Fruit fly (Drosophila melanogaster): Measurements from ENCODE around the gene CG31635.

Gene CG31635

DNA sequence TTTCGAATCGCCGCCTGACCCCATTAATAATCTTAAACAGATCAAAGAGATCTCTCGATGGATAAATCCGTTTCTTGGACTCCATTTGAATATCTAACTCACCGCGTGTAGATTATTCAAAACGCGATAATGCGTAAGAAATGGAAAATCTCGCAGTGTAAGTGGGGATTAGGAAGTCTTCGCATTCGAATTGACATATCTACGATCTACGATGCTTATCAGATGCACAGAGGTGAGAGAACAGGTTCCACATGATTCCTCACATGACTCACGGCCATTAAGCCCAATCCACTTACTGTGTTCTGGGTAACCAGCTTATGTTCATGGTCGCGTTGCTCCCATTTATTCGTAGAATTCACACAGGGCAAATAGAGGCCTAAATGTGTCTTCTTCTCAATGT, 47.3 kb upstream of the CG31635 start:
- TF ChIP-seq ey (GFP tag; optimal IDR thresholded peaks at IDR 0.05) (no peak), brk (GFP tag; optimal IDR thresholded peaks at IDR 0.05) (no peak), sage (GFP tag; optimal IDR thresholded peaks at IDR 0.05) (no peak)

- peak; percentile 45 for TF ChIP-seq OdsH (GFP tag; optimal IDR thresholded peaks at IDR 0.05)
- TF ChIP-seq fru (GFP tag; optimal IDR thresholded peaks at IDR 0.05), result peak; percentile 49
- TF ChIP-seq HLH106 (tag; optimal IDR thresholded peaks at IDR 0.05), result peak; percentile 52
- TF ChIP-seq lola (GFP tag; optimal IDR thresholded peaks at IDR 0.05), result no peak
- TF ChIP-seq woc (GFP tag; optimal IDR thresholded peaks at IDR 0.05), result peak; percentile 35
- TF ChIP-seq sage (GFP tag; optimal IDR thresholded peaks at IDR 0.05), result no peak
- peak; percentile 23 for TF ChIP-seq ey (GFP tag; optimal IDR thresholded peaks at IDR 0.05)
- TF ChIP-seq CG32264 (GFP tag; optimal IDR thresholded peaks at IDR 0.05), result no peak
- TF ChIP-seq br (GFP tag; optimal IDR thresholded peaks at IDR 0.05), result peak; percentile 37
- TF ChIP-seq psq (GFP tag; optimal IDR thresholded peaks at IDR 0.05), result peak; percentile 40
- no peak for TF ChIP-seq dl (GFP tag; optimal IDR thresholded peaks at IDR 0.05; ENCODE audit: insufficient read depth in 1 of 2, partially characterized antibody in 2 of 2)
- no peak for TF ChIP-seq Hr83 (GFP tag; optimal IDR thresholded peaks at IDR 0.05; ENCODE audit: poor library complexity, severe bottlenecking)
- no peak for TF ChIP-seq tai (GFP tag; optimal IDR thresholded peaks at IDR 0.05)
- peak; percentile 24 for TF ChIP-seq rgr (GFP tag; optimal IDR thresholded peaks at IDR 0.05)
- TF ChIP-seq foxo (GFP tag; optimal IDR thresholded peaks at IDR 0.05), result peak in 1 of 2 experiments; percentile 56
- TF ChIP-seq h (GFP tag; optimal IDR thresholded peaks at IDR 0.05), result peak; percentile 65
- peak; percentile 18 for TF ChIP-seq CG9705 (GFP tag; optimal IDR thresholded peaks at IDR 0.05)
- no peak for TF ChIP-seq CrebA (GFP tag; optimal IDR thresholded peaks at IDR 0.05; ENCODE audit: borderline replicate concordance)
- peak; percentile 65 for TF ChIP-seq Sp1 (GFP tag; optimal IDR thresholded peaks at IDR 0.05)
Observed at dm6 chr2L:6693794-6694254, 44.9 kb upstream of the CG31635 start.

DNA sequence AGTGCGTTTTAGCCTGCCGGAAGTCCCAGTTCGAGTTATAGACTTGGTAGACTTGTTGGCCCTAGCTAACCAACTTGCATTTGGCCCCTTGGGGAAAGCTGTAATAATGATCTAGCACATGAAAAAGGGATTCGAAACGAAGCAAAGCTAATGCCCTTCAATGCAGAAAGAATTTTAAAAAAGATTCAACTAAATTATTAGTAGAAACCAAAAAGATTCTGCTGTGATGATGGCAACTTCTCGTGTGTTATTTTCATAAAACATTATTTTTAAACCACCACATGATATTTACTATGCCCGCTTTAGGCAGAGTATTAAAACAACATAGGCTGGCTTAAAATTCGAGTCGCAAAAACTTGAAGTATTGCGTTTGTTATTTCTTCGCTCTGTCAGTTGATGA, 43.1 kb upstream of the CG31635 start:
- TF ChIP-seq tai (GFP tag; optimal IDR thresholded peaks at IDR 0.05), result no peak
- TF ChIP-seq h (GFP tag; optimal IDR thresholded peaks at IDR 0.05), result peak; percentile 2
- no peak for TF ChIP-seq fru (GFP tag; optimal IDR thresholded peaks at IDR 0.05)

DNA sequence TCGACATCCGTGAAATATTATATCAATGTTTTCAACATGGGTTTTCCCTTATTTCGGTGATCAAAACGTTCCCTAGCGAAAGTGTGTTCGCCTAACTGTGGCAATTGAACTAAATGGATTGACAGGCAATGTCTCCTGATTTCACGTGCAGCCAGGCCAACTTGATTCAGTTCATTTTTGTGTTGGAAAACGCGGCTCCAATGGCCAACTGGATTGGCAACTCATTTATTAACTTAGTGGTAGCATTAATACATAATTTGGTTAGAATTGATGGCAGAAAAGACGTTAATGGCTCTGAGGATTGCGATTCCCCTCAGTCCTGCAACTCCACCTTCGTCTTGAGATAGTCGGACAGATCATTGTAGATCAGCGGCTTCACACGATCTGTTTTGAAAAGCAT, 37.7 kb upstream of the CG31635 start, which contains the start of gene CG11327:
Gene CG11327 (minus strand): TSS at position 101 of the 400 bp plus-strand sequence.
- TF ChIP-seq dsf (GFP tag; optimal IDR thresholded peaks at IDR 0.05; ENCODE audit: borderline replicate concordance), result no peak
- no peak for TF ChIP-seq psq (GFP tag; optimal IDR thresholded peaks at IDR 0.05)
- no peak for TF ChIP-seq dl (GFP tag; optimal IDR thresholded peaks at IDR 0.05; ENCODE audit: insufficient read depth in 1 of 2, partially characterized antibody in 2 of 2)
- TF ChIP-seq Abd-B (GFP tag; optimal IDR thresholded peaks at IDR 0.05), result no peak
- no peak for TF ChIP-seq rgr (GFP tag; optimal IDR thresholded peaks at IDR 0.05)
- TF ChIP-seq Rel (GFP tag; optimal IDR thresholded peaks at IDR 0.05), result no peak
- no peak for TF ChIP-seq Rel (tag; optimal IDR thresholded peaks at IDR 0.05)
- TF ChIP-seq Dif (GFP tag; optimal IDR thresholded peaks at IDR 0.05; ENCODE audit: partially characterized antibody), result no peak
- TF ChIP-seq Jra (GFP tag; optimal IDR thresholded peaks at IDR 0.05), result no peak

DNA sequence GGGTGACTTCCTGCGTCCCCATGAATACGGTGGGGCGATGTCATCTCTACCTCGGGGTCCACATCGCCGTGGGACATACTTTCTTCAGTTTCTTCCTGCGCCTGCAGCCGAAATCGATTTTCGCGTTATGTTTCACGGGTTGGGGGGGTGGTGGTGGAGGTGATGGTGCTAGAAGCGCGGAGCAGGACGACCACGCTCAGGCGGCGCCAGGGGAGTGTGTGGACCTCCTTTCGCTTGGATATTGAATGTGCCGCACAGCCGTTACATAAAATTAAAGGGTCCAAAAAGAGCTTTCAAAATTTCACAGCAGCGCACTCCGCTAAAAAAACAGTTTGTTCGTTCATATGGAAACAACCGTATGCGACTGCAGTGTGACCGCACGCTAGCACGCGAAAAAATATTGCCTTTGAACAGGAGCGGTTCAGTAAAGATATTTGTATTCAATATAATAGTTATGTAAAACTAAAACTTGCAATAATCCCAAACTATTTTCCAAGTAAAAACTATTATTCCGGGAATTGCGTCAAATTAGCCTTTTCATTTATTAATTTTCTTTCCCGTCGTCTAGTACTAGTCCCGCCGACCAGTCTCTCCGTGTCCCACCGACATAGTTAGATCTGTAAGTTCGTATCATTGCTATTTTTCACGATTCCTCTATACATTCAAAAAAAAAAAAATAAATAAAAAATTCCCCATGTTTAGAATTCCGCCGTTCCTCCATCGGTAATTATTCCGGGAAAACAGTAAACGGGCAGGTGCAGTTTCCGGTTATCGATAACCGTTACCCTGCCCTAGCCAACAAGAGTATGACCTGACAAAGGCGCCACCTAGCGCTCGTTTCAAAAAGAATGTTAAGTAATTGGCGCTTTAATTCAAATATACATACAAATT, 35.3 kb upstream of the CG31635 start, which contains the start of gene Nhe3:
Gene Nhe3 (minus strand): TSS at position 373 of the 891 bp plus-strand sequence.
- TF ChIP-seq foxo (GFP tag; optimal IDR thresholded peaks at IDR 0.05), result peak in 1 of 2 experiments; percentile 84
- peak; percentile 37 for TF ChIP-seq dsf (GFP tag; optimal IDR thresholded peaks at IDR 0.05; ENCODE audit: borderline replicate concordance)
- no peak for TF ChIP-seq tai (GFP tag; optimal IDR thresholded peaks at IDR 0.05)
- peak; percentile 82 for TF ChIP-seq OdsH (GFP tag; optimal IDR thresholded peaks at IDR 0.05)
- no peak for TF ChIP-seq CG32264 (GFP tag; optimal IDR thresholded peaks at IDR 0.05)
- TF ChIP-seq h (GFP tag; optimal IDR thresholded peaks at IDR 0.05), result peak; percentile 85
- TF ChIP-seq usp (GFP tag; optimal IDR thresholded peaks at IDR 0.05), result no peak
- TF ChIP-seq Jra (GFP tag; optimal IDR thresholded peaks at IDR 0.05), result peak; percentile 68
- no peak for TF ChIP-seq Abd-B (GFP tag; optimal IDR thresholded peaks at IDR 0.05)
- TF ChIP-seq Vsx2 (GFP tag; optimal IDR thresholded peaks at IDR 0.05; ENCODE audit: partially characterized antibody), result peak; percentile 32
- peak; percentile 86 for TF ChIP-seq sv (GFP tag; optimal IDR thresholded peaks at IDR 0.05)
- TF ChIP-seq Mio (GFP tag; optimal IDR thresholded peaks at IDR 0.05), result no peak
- peak; percentile 2 for TF ChIP-seq dmrt93B (GFP tag; optimal IDR thresholded peaks at IDR 0.05)
- TF ChIP-seq HLH106 (tag; optimal IDR thresholded peaks at IDR 0.05), result peak; percentile 77
- TF ChIP-seq sage (GFP tag; optimal IDR thresholded peaks at IDR 0.05), result peak; percentile 24
- no peak for TF ChIP-seq Dif (GFP tag; optimal IDR thresholded peaks at IDR 0.05; ENCODE audit: partially characterized antibody)
- TF ChIP-seq Hnf4 (GFP tag; optimal IDR thresholded peaks at IDR 0.05), result peak; percentile 75
- peak; percentile 42 for TF ChIP-seq fru (GFP tag; optimal IDR thresholded peaks at IDR 0.05)
- TF ChIP-seq rgr (GFP tag; optimal IDR thresholded peaks at IDR 0.05), result peak; percentile 78
- no peak for TF ChIP-seq Hr78 (GFP tag; optimal IDR thresholded peaks at IDR 0.05)
- no peak for TF ChIP-seq dl (GFP tag; optimal IDR thresholded peaks at IDR 0.05; ENCODE audit: insufficient read depth in 1 of 2, partially characterized antibody in 2 of 2)
- TF ChIP-seq psq (GFP tag; optimal IDR thresholded peaks at IDR 0.05), result peak; percentile 63
- TF ChIP-seq woc (GFP tag; optimal IDR thresholded peaks at IDR 0.05), result peak; percentile 76
- no peak for TF ChIP-seq lola (GFP tag; optimal IDR thresholded peaks at IDR 0.05)
- no peak for TF ChIP-seq Rel (GFP tag; optimal IDR thresholded peaks at IDR 0.05)
- TF ChIP-seq Rel (tag; optimal IDR thresholded peaks at IDR 0.05), result peak; percentile 46
- peak; percentile 61 for TF ChIP-seq jim (GFP tag; optimal IDR thresholded peaks at IDR 0.05)
- TF ChIP-seq Dfd (GFP tag; optimal IDR thresholded peaks at IDR 0.05), result no peak
- TF ChIP-seq pan (optimal IDR thresholded peaks at IDR 0.05), result no peak

Data from whole organism, wandering third instar larva.